Fruit fly (Drosophila melanogaster) whole organism, pupa: Measurements from ENCODE around the gene CG42709.

Source experiments
- CG10348 ChIP-seq: fragments of 200-800 bp; sonication (Bioruptor generic); IDR thresholded peaks from 2 replicates; pipeline ENCODE4 v1.3.6; 2022; ENCODE audit warnings: missing biosample characterization, missing genetic modification characterization
- CG12605 ChIP-seq: fragments of 200-800 bp; sonication (Bioruptor generic); IDR thresholded peaks from 2 replicates; pipeline ENCODE4 v1.3.6; 2022; ENCODE audit warnings: missing biosample characterization, missing genetic modification characterization
- CG13204 ChIP-seq: fragments of 200-800 bp; sonication (Bioruptor generic); optimal IDR thresholded peaks from 2 replicates; lab custom pipeline; 2018; ENCODE audit warnings: missing biosample characterization, mild to moderate bottlenecking, missing genetic modification characterization, moderate library complexity
- CG14655 ChIP-seq: fragments of 200-800 bp; sonication (Bioruptor generic); optimal IDR thresholded peaks from 3 replicates; lab custom pipeline; 2017; ENCODE audit warnings: mild to moderate bottlenecking, missing biosample characterization, missing genetic modification reagents, missing genetic modification characterization
- CG15710 ChIP-seq: fragments of 200-800 bp; sonication (Bioruptor generic); optimal IDR thresholded peaks from 2 replicates; lab custom pipeline; 2018; ENCODE audit warnings: missing biosample characterization, mild to moderate bottlenecking, missing genetic modification characterization, moderate library complexity
- CG17806 ChIP-seq: fragments of 200-800 bp; sonication (Bioruptor generic); optimal IDR thresholded peaks from 2 replicates; lab custom pipeline; 2018; ENCODE audit warnings: missing biosample characterization, mild to moderate bottlenecking, missing genetic modification characterization, moderate library complexity
- CG32121 ChIP-seq: fragments of 200-800 bp; sonication (Bioruptor generic); IDR thresholded peaks from 2 replicates; pipeline ENCODE4 v1.3.6; 2022; ENCODE audit warnings: missing biosample characterization, missing genetic modification characterization
- CG34367 ChIP-seq: fragments of 200-800 bp; sonication (Bioruptor generic); optimal IDR thresholded peaks from 2 replicates; lab custom pipeline; 2018; ENCODE audit warnings: missing biosample characterization, mild to moderate bottlenecking, missing genetic modification characterization
- CG4496 ChIP-seq: fragments of 200-800 bp; sonication (Bioruptor generic); IDR thresholded peaks from 3 replicates; pipeline ENCODE4 v1.3.6; 2022; ENCODE audit warnings: missing biosample characterization, missing genetic modification characterization
- CG8159 ChIP-seq: fragments of 200-800 bp; sonication (Bioruptor generic); optimal IDR thresholded peaks from 3 replicates; lab custom pipeline; 2018; ENCODE audit warnings: missing biosample characterization, mild to moderate bottlenecking, missing genetic modification characterization, moderate library complexity
- CG8301 ChIP-seq: fragments of 200-800 bp; sonication (Bioruptor generic); optimal IDR thresholded peaks from 2 replicates; lab custom pipeline; 2018; ENCODE audit warnings: missing biosample characterization, mild to moderate bottlenecking, missing genetic modification characterization
- CG9948 ChIP-seq: fragments of 200-800 bp; sonication (Bioruptor generic); optimal IDR thresholded peaks from 2 replicates; lab custom pipeline; 2018; ENCODE audit warnings: missing biosample characterization, mild to moderate bottlenecking, missing genetic modification characterization, moderate library complexity
- D1 ChIP-seq: fragments of 200-800 bp; sonication (Bioruptor generic); optimal IDR thresholded peaks from 2 replicates; lab custom pipeline; 2018; ENCODE audit warnings: missing biosample characterization, mild to moderate bottlenecking, missing genetic modification characterization, moderate library complexity
- EcR ChIP-seq: fragments of 200-800 bp; sonication (Bioruptor generic); optimal IDR thresholded peaks from 3 replicates; lab custom pipeline; 2019; ENCODE audit warnings: missing biosample characterization, missing genetic modification characterization, mild to moderate bottlenecking, moderate library complexity, missing genetic modification reagents
- Ets98B ChIP-seq: fragments of 200-800 bp; sonication (Bioruptor generic); IDR thresholded peaks from 2 replicates; pipeline ENCODE4 v1.3.6; 2022; ENCODE audit warnings: missing biosample characterization, missing genetic modification characterization
- Pif1A ChIP-seq: fragments of 200-800 bp; sonication (Bioruptor generic); optimal IDR thresholded peaks from 3 replicates; lab custom pipeline; 2016; ENCODE audit warnings: missing biosample characterization, missing genetic modification characterization
- Pif1B ChIP-seq: fragments of 200-800 bp; sonication (Bioruptor generic); optimal IDR thresholded peaks from 3 replicates; lab custom pipeline; 2016; ENCODE audit warnings: missing biosample characterization, missing genetic modification characterization
- Snoo ChIP-seq: fragments of 200-800 bp; sonication (Bioruptor generic); optimal IDR thresholded peaks from 3 replicates; lab custom pipeline; 2017; ENCODE audit warnings: missing biosample characterization, mild to moderate bottlenecking, missing genetic modification characterization, inconsistent platforms
- fd96Ca ChIP-seq: fragments of 200-800 bp; sonication (Bioruptor generic); IDR thresholded peaks from 3 replicates; pipeline ENCODE4 v1.3.6; 2022; ENCODE audit warnings: missing biosample characterization, missing genetic modification characterization
- gl ChIP-seq: fragments of 200-800 bp; sonication (Bioruptor generic); optimal IDR thresholded peaks from 2 replicates; lab custom pipeline; 2018; ENCODE audit warnings: missing biosample characterization, mild to moderate bottlenecking, missing genetic modification characterization
- rn ChIP-seq: fragments of 200-800 bp; sonication (Bioruptor generic); IDR thresholded peaks from 2 replicates; pipeline ENCODE4 v1.3.6; 2022; ENCODE audit warnings: missing biosample characterization, missing genetic modification characterization

The CG42709 gene

dm6 chr3L:12832355-12832881 lies 42.4 kb downstream of the CG42709 start:
- TF ChIP-seq Snoo (tag; lab: Kevin White, UChicago), result peak; percentile 8
- TF ChIP-seq CG12605, result peak; percentile 55; the same call in 1 of the 2 replicates
- no peak for TF ChIP-seq rn
- no peak for TF ChIP-seq CG15710 (tag; lab: Kevin White, UChicago)
- peak; percentile 55; the same call in 2 of the 3 replicates for TF ChIP-seq CG4496 (GFP tag; lab: Robert Waterston, UW)
- no peak for TF ChIP-seq CG17806 (tag; lab: Kevin White, UChicago)
- TF ChIP-seq D1, result no peak
- TF ChIP-seq Ets98B, result peak; percentile 61; the same call in 1 of the 2 replicates
- TF ChIP-seq gl (tag; lab: Kevin White, UChicago), result no peak
- no peak for TF ChIP-seq CG10348 (GFP tag; lab: Robert Waterston, UW)
- no peak for TF ChIP-seq CG14655 (GFP tag; lab: Kevin White, UChicago)
- peak; percentile 64 for TF ChIP-seq CG13204 (GFP tag; lab: Kevin White, UChicago)
- TF ChIP-seq CG8159, result no peak
- peak; percentile 99 for TF ChIP-seq EcR (GFP tag; lab: Kevin White, UChicago)
- peak; percentile 65 for TF ChIP-seq CG32121 (GFP tag; lab: Robert Waterston, UW)
- TF ChIP-seq CG8301 (tag; lab: Kevin White, UChicago), result peak; percentile 12
- TF ChIP-seq CG34367 (tag; lab: Kevin White, UChicago), result no peak
- TF ChIP-seq Pif1A, result no peak
- TF ChIP-seq CG9948, result no peak
- no peak; the same call in 2 of the 3 replicates for TF ChIP-seq fd96Ca (GFP tag; lab: Robert Waterston, UW)
- no peak for TF ChIP-seq Pif1B (GFP tag; lab: Kevin White, UChicago)

dm6 chr3L:12833354-12833753 lies 43.4 kb downstream of the CG42709 start:
- TF ChIP-seq CG34367 (tag; lab: Kevin White, UChicago) (no peak), CG10348 (GFP tag; lab: Robert Waterston, UW) (no peak), CG14655 (GFP tag; lab: Kevin White, UChicago) (no peak)

dm6 chr3L:12833864-12834525 lies 44.0 kb downstream of the CG42709 start:
- TF ChIP-seq CG12605 (no peak), CG4496 (GFP tag; lab: Robert Waterston, UW) (peak; percentile 63; the same call in 2 of the 3 replicates), EcR (GFP tag; lab: Kevin White, UChicago) (peak; percentile 11), D1 (peak; percentile 67), CG17806 (tag; lab: Kevin White, UChicago) (peak; percentile 3)

- TF ChIP-seq CG8301 (tag; lab: Kevin White, UChicago), result no peak
- no peak for TF ChIP-seq rn
- no peak for TF ChIP-seq EcR (GFP tag; lab: Kevin White, UChicago)
- no peak for TF ChIP-seq CG10348 (GFP tag; lab: Robert Waterston, UW)
- no peak for TF ChIP-seq gl (tag; lab: Kevin White, UChicago)
- TF ChIP-seq CG15710 (tag; lab: Kevin White, UChicago), result no peak
- no peak for TF ChIP-seq CG32121 (GFP tag; lab: Robert Waterston, UW)
- TF ChIP-seq CG13204 (GFP tag; lab: Kevin White, UChicago), result no peak
- TF ChIP-seq CG17806 (tag; lab: Kevin White, UChicago), result no peak
- TF ChIP-seq CG14655 (GFP tag; lab: Kevin White, UChicago), result no peak
- TF ChIP-seq CG4496 (GFP tag; lab: Robert Waterston, UW), result no peak
- TF ChIP-seq CG9948, result no peak
- TF ChIP-seq fd96Ca (GFP tag; lab: Robert Waterston, UW), result no peak
- TF ChIP-seq Pif1B (GFP tag; lab: Kevin White, UChicago), result no peak
- no peak for TF ChIP-seq Snoo (tag; lab: Kevin White, UChicago)
- TF ChIP-seq Ets98B, result no peak
- TF ChIP-seq CG12605, result no peak
- TF ChIP-seq, all 21 proteins: peak for 0
Observed at dm6 chr3L:12834526-12835213, 44.7 kb downstream of the CG42709 start.

- no peak for TF ChIP-seq CG17806 (tag; lab: Kevin White, UChicago)
- TF ChIP-seq gl (tag; lab: Kevin White, UChicago), result no peak
- TF ChIP-seq D1, result peak; percentile 65
- TF ChIP-seq CG13204 (GFP tag; lab: Kevin White, UChicago), result no peak
- TF ChIP-seq Pif1B (GFP tag; lab: Kevin White, UChicago), result no peak
- no peak for TF ChIP-seq rn
- TF ChIP-seq CG8159, result no peak
Observed at dm6 chr3L:12835511-12836479, 45.8 kb downstream of the CG42709 start.
